Fruit fly (Drosophila melanogaster): ENCODE data around the gene Nrx-1.

The Nrx-1 gene

dm6 chr3R:22455335-22455985 lies 12.9 kb upstream of the Nrx-1 start:
- TF ChIP-seq Hmr (GFP tag; optimal IDR thresholded peaks at IDR 0.05) (no peak), CoRest (tag; optimal IDR thresholded peaks at IDR 0.05) (peak; percentile 14), CTCF (GFP tag; optimal IDR thresholded peaks at IDR 0.05) (no peak), CG7745 (tag; optimal IDR thresholded peaks at IDR 0.05) (no peak), PHDP (tag; optimal IDR thresholded peaks at IDR 0.05) (no peak), bowl (GFP tag; IDR thresholded peaks at IDR 0.05) (no peak), gce (GFP tag; IDR thresholded peaks at IDR 0.05) (no peak), Fer1 (GFP tag; optimal IDR thresholded peaks at IDR 0.05) (no peak), wor (GFP tag; IDR thresholded peaks at IDR 0.05) (no peak), CG15696 (tag; optimal IDR thresholded peaks at IDR 0.05) (no peak), dysf (GFP tag; IDR thresholded peaks at IDR 0.05) (no peak), NfI (GFP tag; optimal IDR thresholded peaks at IDR 0.05) (no peak), bcd (GFP tag; optimal IDR thresholded peaks at IDR 0.05) (peak; percentile 12), Aef1 (GFP tag; IDR thresholded peaks at IDR 0.05) (no peak), ap (GFP tag; IDR thresholded peaks at IDR 0.05) (no peak), esg (GFP tag; conservative IDR thresholded peaks at IDR 0.05) (no peak), CG10209 (GFP tag; optimal IDR thresholded peaks at IDR 0.05) (no peak), Ets65A (GFP tag) (peak; percentile 90), CG6254 (GFP tag; optimal IDR thresholded peaks at IDR 0.05) (no peak), jumu (GFP tag; optimal IDR thresholded peaks at IDR 0.05) (no peak), Dll (GFP tag; IDR thresholded peaks at IDR 0.05; ENCODE audit: partially characterized antibody) (no peak), Rx (GFP tag; IDR thresholded peaks at IDR 0.05) (no peak), dati (GFP tag; IDR thresholded peaks at IDR 0.05) (no peak), CG3995 (GFP tag; optimal IDR thresholded peaks at IDR 0.05) (no peak), row (GFP tag; IDR thresholded peaks at IDR 0.05) (peak; percentile 30; the same call in 2 of the 3 replicates), salm (tag; optimal IDR thresholded peaks at IDR 0.05) (no peak), pita (GFP tag; optimal IDR thresholded peaks at IDR 0.05) (no peak), dm (GFP tag; optimal IDR thresholded peaks at IDR 0.05) (no peak), grau (tag; optimal IDR thresholded peaks at IDR 0.05) (peak; percentile 6), pum (GFP tag; optimal IDR thresholded peaks at IDR 0.05) (no peak), CG6689 (GFP tag; IDR thresholded peaks at IDR 0.05) (no peak), CG10543 (GFP tag; optimal IDR thresholded peaks at IDR 0.05) (no peak), lab (GFP tag; optimal IDR thresholded peaks at IDR 0.05) (no peak), CG18599 (GFP tag; optimal IDR thresholded peaks at IDR 0.05) (peak; percentile 9), CG2889 (GFP tag; IDR thresholded peaks at IDR 0.05) (no peak), lmd (GFP tag; IDR thresholded peaks at IDR 0.05) (no peak), Camta (GFP tag; optimal IDR thresholded peaks at IDR 0.05) (no peak), Ada2b (GFP tag; IDR thresholded peaks at IDR 0.05) (0 out of 2 replicates have a peak, but pooled peaks have one; percentile 6), CG9727 (GFP tag; optimal IDR thresholded peaks at IDR 0.05) (peak; percentile 15), CG30403 (GFP tag; optimal IDR thresholded peaks at IDR 0.05) (peak; percentile 32), cwo (GFP tag; optimal IDR thresholded peaks at IDR 0.05) (no peak), fd64A (GFP tag; optimal IDR thresholded peaks at IDR 0.05) (no peak), CG31441 (GFP tag; IDR thresholded peaks at IDR 0.05) (0 out of 2 replicates have a peak, but pooled peaks have one; percentile 26), H15 (GFP tag; IDR thresholded peaks at IDR 0.05) (no peak), CG6813 (GFP tag; optimal IDR thresholded peaks at IDR 0.05) (no peak), ara (GFP tag; IDR thresholded peaks at IDR 0.05) (0 out of 2 replicates have a peak, but pooled peaks have one; percentile 23), zf30C (GFP tag; optimal IDR thresholded peaks at IDR 0.05) (no peak), CG7786 (GFP tag; optimal IDR thresholded peaks at IDR 0.05) (no peak), Oli (tag; optimal IDR thresholded peaks at IDR 0.05) (peak; percentile 34), hkb (optimal IDR thresholded peaks at IDR 0.05) (no peak), hkb (GFP tag; IDR thresholded peaks at IDR 0.05) (0 out of 2 replicates have a peak, but pooled peaks have one; percentile 16), CG7372 (GFP tag; IDR thresholded peaks at IDR 0.05) (no peak)

Data from whole organism, embryonic.